Fruit fly (Drosophila melanogaster) whole organism, embryonic: ENCODE results near the gene Vha100-2.

Experiments used
- CG10274 ChIP-seq: fragments of 200-800 bp; sonication (Bioruptor generic); optimal IDR thresholded peaks from 3 replicates; lab custom pipeline; 2017; ENCODE audit warnings: missing biosample characterization, mild to moderate bottlenecking, missing genetic modification characterization
- CG11247 ChIP-seq: fragments of 200-800 bp; sonication (Bioruptor generic); IDR thresholded peaks from 2 replicates; pipeline ENCODE4 v1.3.6; 2022; ENCODE audit warnings: missing biosample characterization, missing genetic modification characterization
- CG11695 ChIP-seq: fragments of 200-800 bp; sonication (Bioruptor generic); IDR thresholded peaks from 3 replicates; pipeline ENCODE4 v1.3.6; 2022; ENCODE audit warnings: missing biosample characterization, missing genetic modification characterization
- CG33213 ChIP-seq: fragments of 200-800 bp; sonication (Bioruptor generic); optimal IDR thresholded peaks from 3 replicates; lab custom pipeline; 2016; ENCODE audit warnings: missing biosample characterization, missing genetic modification characterization
- CrebB ChIP-seq: fragments of 200-800 bp; sonication (Bioruptor generic); optimal IDR thresholded peaks from 3 replicates; lab custom pipeline; 2018; ENCODE audit warnings: missing biosample characterization, mild to moderate bottlenecking, missing genetic modification characterization
- HLH54F ChIP-seq: fragments of 200-800 bp; sonication (Bioruptor generic); optimal IDR thresholded peaks from 3 replicates; lab custom pipeline; 2016; ENCODE audit warnings: missing biosample characterization, missing genetic modification characterization
- Hr51 ChIP-seq, 2 experiments: fragments of 200-800 bp; sonication (Bioruptor generic); optimal IDR thresholded peaks; 2 replicates in 1 of 2; 3 replicates in 1 of 2; lab custom pipeline; 2016 to 2018; ENCODE audit warnings: missing biosample characterization in 2 of 2, missing genetic modification characterization in 2 of 2, mild to moderate bottlenecking in 1 of 2, moderate library complexity in 1 of 2
- Sox100B ChIP-seq: fragments of 200-800 bp; sonication (Bioruptor generic); optimal IDR thresholded peaks from 3 replicates; lab custom pipeline; 2018; ENCODE audit warnings: missing biosample characterization, mild to moderate bottlenecking, missing genetic modification characterization
- fd3F ChIP-seq: fragments of 200-800 bp; sonication (Bioruptor generic); optimal IDR thresholded peaks from 2 replicates; lab custom pipeline; 2018; ENCODE audit warnings: missing biosample characterization, mild to moderate bottlenecking, missing genetic modification characterization, moderate library complexity
- psq ChIP-seq: fragments of 200-800 bp; sonication (Bioruptor generic); optimal IDR thresholded peaks from 2 replicates; lab custom pipeline; 2017; ENCODE audit warnings: missing biosample characterization, missing genetic modification characterization
- ranshi ChIP-seq: fragments of 200-800 bp; sonication (Bioruptor generic); IDR thresholded peaks from 2 replicates; pipeline ENCODE4 v1.3.6; 2022; ENCODE audit warnings: missing biosample characterization, missing genetic modification characterization
- unpg ChIP-seq: fragments of 200-800 bp; sonication (Bioruptor generic); optimal IDR thresholded peaks from 3 replicates; lab custom pipeline; 2018; ENCODE audit warnings: missing biosample characterization, mild to moderate bottlenecking, missing genetic modification characterization, moderate library complexity

- TF ChIP-seq CG11695 (GFP tag; lab: Robert Waterston, UW): no peak
- no peak for TF ChIP-seq psq (GFP tag; lab: Kevin White, UChicago)
- TF ChIP-seq HLH54F (GFP tag; lab: Kevin White, UChicago): peak; percentile 50
- TF ChIP-seq ranshi (GFP tag; lab: Robert Waterston, UW): no peak
- no peak for TF ChIP-seq Sox100B
- TF ChIP-seq CG10274 (GFP tag; lab: Kevin White, UChicago): peak; percentile 53
- no peak for TF ChIP-seq Hr51 (GFP tag; optimal IDR thresholded peaks at IDR 0.05; lab: Kevin White, UChicago)
- no peak for TF ChIP-seq CG11247 (GFP tag; lab: Robert Waterston, UW)
- no peak for TF ChIP-seq unpg (GFP tag; lab: Kevin White, UChicago)
- no peak for TF ChIP-seq CrebB (tag; lab: Kevin White, UChicago)
- no peak for TF ChIP-seq fd3F (GFP tag; lab: Kevin White, UChicago)
- no peak for TF ChIP-seq CG33213 (GFP tag; lab: Kevin White, UChicago)
Observed at dm6 chr3R:18448059-18448979, 49.4 kb upstream of the Vha100-2 start.
